Worm (Caenorhabditis elegans) whole organism, midembryonic: ENCODE data around the gene mpk-2.

Experiments used
- T22C8.4 ChIP-seq: fragments of 200-800 bp; sonication (Bioruptor generic); IDR thresholded peaks from 2 replicates; pipeline ENCODE4 v1.3.6; 2022; ENCODE audit warnings: missing genetic modification characterization, missing compliant biosample characterization
- cog-1 ChIP-seq: sonication (generic microtip); optimal IDR thresholded peaks from 2 replicates; lab custom pipeline; 2016; ENCODE audit warnings: missing genetic modification characterization, missing compliant biosample characterization
- flt-1 ChIP-seq: fragments of 200-800 bp; sonication (Bioruptor generic); IDR thresholded peaks from 2 replicates; pipeline ENCODE4 v1.3.6; 2022; ENCODE audit warnings: missing genetic modification characterization, missing compliant biosample characterization
- klf-2 ChIP-seq: fragments of 200-800 bp; sonication (Bioruptor generic); conservative IDR thresholded peaks from 2 replicates; pipeline ENCODE4 v1.3.6; 2022; ENCODE audit warnings: missing genetic modification reagents, missing genetic modification characterization, missing compliant biosample characterization
- med-1 ChIP-seq: sonication (generic microtip); optimal IDR thresholded peaks from 2 replicates; lab custom pipeline; 2017; ENCODE audit warnings: missing genetic modification characterization, mild to moderate bottlenecking, missing compliant biosample characterization, antibody characterized with exemption, missing genetic modification reagents; ENCODE audit not compliant: insufficient read depth
- ref-1 ChIP-seq: fragments of 200-800 bp; sonication (Bioruptor generic); conservative IDR thresholded peaks from 2 replicates; pipeline ENCODE4 v1.3.6; 2022; ENCODE audit warnings: missing genetic modification reagents, missing genetic modification characterization, missing compliant biosample characterization
- tab-1 ChIP-seq: fragments of 200-800 bp; sonication (Bioruptor generic); IDR thresholded peaks from 2 replicates; pipeline ENCODE4 v1.3.6; 2022; ENCODE audit warnings: missing genetic modification characterization, missing compliant biosample characterization
- ztf-23 ChIP-seq: fragments of 200-800 bp; sonication (Bioruptor generic); IDR thresholded peaks from 2 replicates; pipeline ENCODE4 v1.3.6; 2022; ENCODE audit warnings: missing genetic modification reagents, missing genetic modification characterization, missing compliant biosample characterization
- ztf-29 ChIP-seq: fragments of 200-800 bp; sonication (Bioruptor generic); IDR thresholded peaks from 2 replicates; pipeline ENCODE4 v1.3.6; 2022; ENCODE audit warnings: missing genetic modification reagents, missing genetic modification characterization, missing compliant biosample characterization

The mpk-2 gene

DNA sequence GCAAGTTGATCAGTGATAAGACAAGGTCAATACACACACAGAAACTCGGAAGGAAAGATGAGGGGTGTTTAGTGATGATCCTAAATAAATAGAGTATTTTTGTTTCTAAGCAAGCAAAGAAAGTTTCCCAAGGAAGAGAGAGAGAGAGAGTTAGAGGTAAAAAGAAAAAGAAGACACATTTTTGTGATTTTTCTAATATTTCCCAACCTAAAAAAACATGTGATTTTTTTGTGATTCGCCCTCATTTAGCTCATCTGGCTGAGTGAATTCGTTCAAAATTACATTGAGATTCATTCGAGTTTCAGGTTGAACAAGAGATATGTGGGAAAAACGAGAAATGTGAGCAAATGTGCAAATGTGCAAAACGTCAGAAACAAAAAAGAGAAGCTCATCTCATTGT lies 46.9 kb downstream of the mpk-2 start, which contains the start of gene srb-16:
TSS of gene srb-16 (minus strand) at position 101 of the 400 bp plus-strand sequence.
- no peak for TF ChIP-seq T22C8.4 (GFP tag; lab: Robert Waterston, UW)
- TF ChIP-seq med-1 (GFP tag; lab: Kevin White, UChicago) = no peak

ce11 chrII:5154540-5154939 lies 50.6 kb downstream of the mpk-2 start, which contains the start of gene srb-12:
TSS of gene srb-12 (minus strand) at chrII:5154640.
- TF ChIP-seq ztf-23 (GFP tag; lab: Robert Waterston, UW) (no peak), tab-1 (GFP tag; lab: Robert Waterston, UW) (no peak), med-1 (GFP tag; lab: Kevin White, UChicago) (no peak), ref-1 (no peak), ztf-29 (GFP tag; lab: Robert Waterston, UW) (no peak), T22C8.4 (GFP tag; lab: Robert Waterston, UW) (no peak), cog-1 (tag; lab: Kevin White, UChicago) (no peak), flt-1 (GFP tag; lab: Robert Waterston, UW) (no peak), klf-2 (no peak)

DNA sequence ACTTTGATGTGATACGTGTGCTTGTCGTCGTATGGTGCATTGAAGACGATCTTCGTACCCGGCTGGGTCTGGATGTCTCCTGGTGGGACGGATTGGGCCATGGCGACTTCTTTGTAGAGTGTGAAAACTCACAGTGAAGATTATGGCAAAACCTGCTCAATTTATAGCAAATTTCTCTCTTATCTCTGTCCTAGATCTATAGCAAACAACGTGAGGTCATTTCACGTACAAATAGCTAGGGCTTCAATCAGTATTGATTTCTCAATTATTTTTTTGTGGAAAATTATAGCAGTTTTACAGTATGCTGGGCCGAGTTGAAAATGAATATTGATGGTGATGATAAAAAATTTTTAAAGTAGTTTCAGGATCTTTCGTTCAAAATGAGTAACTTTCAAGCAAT lies 53.1 kb downstream of the mpk-2 start, which contains the start of gene msp-45:
TSS of gene msp-45 (minus strand) at position 101 of the 400 bp plus-strand sequence.
- no peak for TF ChIP-seq klf-2
- no peak for TF ChIP-seq cog-1 (tag; lab: Kevin White, UChicago)
- TF ChIP-seq ztf-29 (GFP tag; lab: Robert Waterston, UW) = no peak
- no peak for TF ChIP-seq T22C8.4 (GFP tag; lab: Robert Waterston, UW)
- TF ChIP-seq tab-1 (GFP tag; lab: Robert Waterston, UW) = no peak
- TF ChIP-seq med-1 (GFP tag; lab: Kevin White, UChicago) = no peak
- no peak for TF ChIP-seq ref-1
- no peak for TF ChIP-seq ztf-23 (GFP tag; lab: Robert Waterston, UW)
- TF ChIP-seq flt-1 (GFP tag; lab: Robert Waterston, UW) = no peak

DNA sequence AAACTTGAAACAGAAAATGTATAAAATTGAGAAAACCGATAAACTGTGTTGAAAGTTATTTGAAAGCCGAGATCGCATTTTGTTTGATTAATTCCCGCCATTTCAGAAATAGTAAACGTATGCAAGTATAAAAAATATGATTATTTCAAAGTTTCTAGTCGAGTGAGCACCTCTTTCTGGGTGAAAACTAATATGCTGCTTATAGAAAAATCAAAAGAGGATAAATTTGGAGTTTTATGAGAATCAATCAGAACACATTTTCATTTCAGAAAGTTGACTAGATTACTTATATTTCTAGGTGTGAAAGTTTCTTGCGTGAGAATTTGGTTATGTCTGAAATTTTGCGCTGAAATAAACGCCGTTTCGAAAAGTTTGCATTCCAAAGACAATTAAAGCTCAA lies 53.6 kb downstream of the mpk-2 start, which contains the start of gene srb-13:
TSS of gene srb-13 (minus strand) at position 101 of the 400 bp plus-strand sequence.
- TF ChIP-seq tab-1 (GFP tag; lab: Robert Waterston, UW) (no peak), klf-2 (no peak), ref-1 (no peak), flt-1 (GFP tag; lab: Robert Waterston, UW) (no peak), cog-1 (tag; lab: Kevin White, UChicago) (no peak), ztf-29 (GFP tag; lab: Robert Waterston, UW) (no peak), ztf-23 (GFP tag; lab: Robert Waterston, UW) (no peak), T22C8.4 (GFP tag; lab: Robert Waterston, UW) (no peak), med-1 (GFP tag; lab: Kevin White, UChicago) (no peak)
